Fruit fly (Drosophila melanogaster): Measurements from ENCODE around the gene Sxl.

Gene Sxl

DNA sequence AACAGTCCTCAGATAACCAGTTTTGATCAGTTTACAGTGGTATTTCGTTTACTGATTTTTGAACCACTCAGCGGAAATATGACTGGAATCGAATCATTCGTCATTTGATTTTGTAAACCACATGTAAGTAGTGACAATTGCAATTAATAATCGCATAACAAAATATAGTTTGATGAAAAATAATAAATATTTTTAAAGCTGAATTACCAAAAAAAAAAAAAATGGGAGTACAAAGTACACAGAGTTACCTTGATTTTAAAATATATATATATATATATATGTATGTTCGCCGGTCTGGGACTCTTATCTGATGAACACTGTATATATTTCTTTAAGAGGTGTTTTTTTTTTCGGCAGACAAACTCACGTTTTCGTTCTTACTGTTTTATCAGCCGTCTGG, 30.6 kb downstream of the Sxl start (continued):
- peak; percentile 12 for TF ChIP-seq CG34376 (GFP tag; optimal IDR thresholded peaks at IDR 0.05)
- no peak for TF ChIP-seq CG33557 (GFP tag; optimal IDR thresholded peaks at IDR 0.05)
- TF ChIP-seq Meics (GFP tag; optimal IDR thresholded peaks at IDR 0.05), result peak; percentile 33
- TF ChIP-seq lmd (GFP tag; IDR thresholded peaks at IDR 0.05), result peak; percentile 20; the same call in 1 of the 2 replicates
- peak; percentile 2 for TF ChIP-seq lilli (GFP tag; optimal IDR thresholded peaks at IDR 0.05)
- TF ChIP-seq Med (GFP tag), result peak; percentile 27
- peak; percentile 35 for TF ChIP-seq CG2678 (tag; optimal IDR thresholded peaks at IDR 0.05)
- TF ChIP-seq dysf (GFP tag; IDR thresholded peaks at IDR 0.05), result peak; percentile 36; the same call in 1 of the 3 replicates
- no peak for TF ChIP-seq CG4854 (GFP tag; optimal IDR thresholded peaks at IDR 0.05)
- TF ChIP-seq row (GFP tag; IDR thresholded peaks at IDR 0.05), result peak; percentile 44; the same call in 2 of the 3 replicates
- peak; percentile 74 for TF ChIP-seq cwo (GFP tag; optimal IDR thresholded peaks at IDR 0.05)
- peak; percentile 51 for TF ChIP-seq CG18599 (GFP tag; optimal IDR thresholded peaks at IDR 0.05)
- peak; percentile 20 for TF ChIP-seq D19B (GFP tag; optimal IDR thresholded peaks at IDR 0.05)
- no peak for TF ChIP-seq ind (GFP tag; optimal IDR thresholded peaks at IDR 0.05)
- peak; percentile 44 for TF ChIP-seq CG2120 (GFP tag; optimal IDR thresholded peaks at IDR 0.05)
- peak; percentile 14 for TF ChIP-seq lbe (GFP tag; optimal IDR thresholded peaks at IDR 0.05)
- 0 out of 3 replicates have a peak, but pooled peaks have one; percentile 13 for TF ChIP-seq CG17361 (GFP tag; IDR thresholded peaks at IDR 0.05)
- TF ChIP-seq al (GFP tag; IDR thresholded peaks at IDR 0.05), result peak; percentile 51
- TF ChIP-seq CG9932 (GFP tag; IDR thresholded peaks at IDR 0.05), result peak; percentile 59
- no peak for TF ChIP-seq peb (GFP tag; IDR thresholded peaks at IDR 0.05)
- TF ChIP-seq sens (GFP tag), result peak; percentile 30
- TF ChIP-seq BtbVII (GFP tag; optimal IDR thresholded peaks at IDR 0.05), result peak; percentile 7
- TF ChIP-seq CG32772 (GFP tag; IDR thresholded peaks at IDR 0.05), result no peak
- peak; percentile 1 for TF ChIP-seq sug (tag; optimal IDR thresholded peaks at IDR 0.05)
- peak; percentile 15; the same call in 1 of the 2 replicates for TF ChIP-seq Adf1 (GFP tag; IDR thresholded peaks at IDR 0.05)
- TF ChIP-seq CG30403 (GFP tag; optimal IDR thresholded peaks at IDR 0.05), result peak; percentile 1
- TF ChIP-seq lab (GFP tag; optimal IDR thresholded peaks at IDR 0.05), result peak; percentile 59
- TF ChIP-seq CG13894 (tag; optimal IDR thresholded peaks at IDR 0.05), result peak; percentile 20
- peak; percentile 30 for TF ChIP-seq CG10543 (GFP tag; optimal IDR thresholded peaks at IDR 0.05)
- TF ChIP-seq CG7839 (tag; optimal IDR thresholded peaks at IDR 0.05), result peak; percentile 1
- TF ChIP-seq Dbx (GFP tag; IDR thresholded peaks at IDR 0.05), result 0 out of 3 replicates have a peak, but pooled peaks have one; percentile 8
- peak; percentile 3 for TF ChIP-seq CG18619 (GFP tag; optimal IDR thresholded peaks at IDR 0.05)
- no peak for TF ChIP-seq Dll (GFP tag; IDR thresholded peaks at IDR 0.05; ENCODE audit: partially characterized antibody)

DNA sequence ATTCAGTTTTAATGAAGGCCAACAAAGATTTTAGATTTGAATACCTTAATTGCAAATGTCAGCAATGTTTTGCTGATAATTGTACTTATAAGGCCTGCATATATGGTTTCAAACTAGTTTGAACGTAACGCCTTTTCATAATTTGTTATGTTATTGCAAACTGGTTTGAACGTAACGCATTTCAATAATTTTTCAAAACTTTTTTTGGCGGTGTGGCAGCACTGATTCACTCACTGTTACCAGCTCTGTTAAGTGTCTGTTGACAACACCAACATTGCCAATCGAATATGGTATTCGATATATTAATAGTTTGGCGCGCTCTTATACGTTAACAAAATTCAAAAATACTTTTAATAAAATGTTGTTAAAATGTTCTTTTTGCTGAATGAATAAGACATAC, 31.2 kb downstream of the Sxl start:
- no peak for TF ChIP-seq D (optimal IDR thresholded peaks at IDR 0.05)
- TF ChIP-seq D (GFP tag; optimal IDR thresholded peaks at IDR 0.05), result no peak
- no peak for TF ChIP-seq kni (GFP tag; optimal IDR thresholded peaks at IDR 0.05)
- TF ChIP-seq CG31365 (tag; optimal IDR thresholded peaks at IDR 0.05), result peak; percentile 35
- TF ChIP-seq stwl (tag; optimal IDR thresholded peaks at IDR 0.05), result peak; percentile 74
- TF ChIP-seq CG7987 (GFP tag; optimal IDR thresholded peaks at IDR 0.05), result no peak
- no peak for TF ChIP-seq ato (GFP tag; IDR thresholded peaks at IDR 0.05; ENCODE audit: partially characterized antibody)
- TF ChIP-seq CG7786 (GFP tag; optimal IDR thresholded peaks at IDR 0.05), result no peak
- TF ChIP-seq Hey (tag; optimal IDR thresholded peaks at IDR 0.05), result no peak
- TF ChIP-seq CG2116 (GFP tag; optimal IDR thresholded peaks at IDR 0.05), result peak; percentile 1
- no peak for TF ChIP-seq CG6689 (GFP tag; IDR thresholded peaks at IDR 0.05)
- TF ChIP-seq az2 (GFP tag; optimal IDR thresholded peaks at IDR 0.05), result no peak
- TF ChIP-seq CG13424 (tag; optimal IDR thresholded peaks at IDR 0.05), result no peak
- TF ChIP-seq Camta (GFP tag; optimal IDR thresholded peaks at IDR 0.05), result no peak
- no peak for TF ChIP-seq ranshi (GFP tag; IDR thresholded peaks at IDR 0.05)
- TF ChIP-seq cad (GFP tag; optimal IDR thresholded peaks at IDR 0.05), result no peak
- no peak for TF ChIP-seq Ets65A (GFP tag)
- TF ChIP-seq NK7.1 (GFP tag; optimal IDR thresholded peaks at IDR 0.05), result no peak
- TF ChIP-seq CG15269 (tag; optimal IDR thresholded peaks at IDR 0.05), result no peak
- TF ChIP-seq CG11560 (tag; IDR thresholded peaks at IDR 0.05), result peak; percentile 96
